Fruit fly (Drosophila melanogaster): Measurements from ENCODE around the gene fabp.

fabp gene

dm6 chr3R:11568873-11569450 is 2.1 kb upstream of the fabp start, which contains the start of gene Mrp4 (continued):
- TF ChIP-seq CG8924 (tag; optimal IDR thresholded peaks at IDR 0.05): peak; percentile 27
- no peak for TF ChIP-seq CG16863 (GFP tag; optimal IDR thresholded peaks at IDR 0.05)
- TF ChIP-seq CG3407 (GFP tag; optimal IDR thresholded peaks at IDR 0.05): peak; percentile 48
- peak; percentile 82 for TF ChIP-seq wek (GFP tag; optimal IDR thresholded peaks at IDR 0.05)
- TF ChIP-seq CG12659 (GFP tag; optimal IDR thresholded peaks at IDR 0.05): no peak
- TF ChIP-seq grn (GFP tag; optimal IDR thresholded peaks at IDR 0.05): peak; percentile 96
- peak; percentile 16 for TF ChIP-seq CG17359 (tag; optimal IDR thresholded peaks at IDR 0.05)
- peak; percentile 48 for TF ChIP-seq sqz (GFP tag; optimal IDR thresholded peaks at IDR 0.05)
- TF ChIP-seq Atf-2 (GFP tag; optimal IDR thresholded peaks at IDR 0.05): no peak
- TF ChIP-seq toy (GFP tag; IDR thresholded peaks at IDR 0.05): no peak
- peak; percentile 66 for TF ChIP-seq CG13287 (GFP tag; IDR thresholded peaks at IDR 0.05; ENCODE audit: partially characterized antibody)
- no peak for TF ChIP-seq CG3065 (GFP tag; optimal IDR thresholded peaks at IDR 0.05)
- peak; percentile 8 for TF ChIP-seq CG1233 (GFP tag; optimal IDR thresholded peaks at IDR 0.05)
- TF ChIP-seq cg (GFP tag; optimal IDR thresholded peaks at IDR 0.05): no peak
- TF ChIP-seq Chrac-16 (GFP tag; optimal IDR thresholded peaks at IDR 0.05): no peak
- no peak for TF ChIP-seq TFAM (GFP tag; optimal IDR thresholded peaks at IDR 0.05)
- peak; percentile 56 for TF ChIP-seq slbo (GFP tag; IDR thresholded peaks at IDR 0.05)
- TF ChIP-seq Hey (tag; optimal IDR thresholded peaks at IDR 0.05): peak; percentile 49
- TF ChIP-seq ara (GFP tag; IDR thresholded peaks at IDR 0.05): no peak
- TF ChIP-seq sna (GFP tag; IDR thresholded peaks at IDR 0.05; ENCODE audit: partially characterized antibody): peak; percentile 66
- peak; percentile 31; the same call in 1 of the 2 replicates for TF ChIP-seq Dref (GFP tag; IDR thresholded peaks at IDR 0.05)
- TF ChIP-seq Rx (GFP tag; IDR thresholded peaks at IDR 0.05): no peak
- TF ChIP-seq Elba2 (GFP tag; optimal IDR thresholded peaks at IDR 0.05): no peak
- TF ChIP-seq CG13894 (tag; optimal IDR thresholded peaks at IDR 0.05): peak; percentile 29
- TF ChIP-seq gcm (GFP tag; optimal IDR thresholded peaks at IDR 0.05): peak; percentile 76
- peak; percentile 41; the same call in 1 of the 3 replicates for TF ChIP-seq ase (GFP tag; IDR thresholded peaks at IDR 0.05)
- TF ChIP-seq tll (GFP tag; optimal IDR thresholded peaks at IDR 0.05): no peak
- TF ChIP-seq CHES-1-like (GFP tag; optimal IDR thresholded peaks at IDR 0.05): no peak
- TF ChIP-seq Ravus (GFP tag; IDR thresholded peaks at IDR 0.05): no peak
- no peak for TF ChIP-seq esg (GFP tag; conservative IDR thresholded peaks at IDR 0.05)
- TF ChIP-seq E2f2 (GFP tag; IDR thresholded peaks at IDR 0.05): peak; percentile 31; the same call in 1 of the 2 replicates
- peak; percentile 58 for TF ChIP-seq CG11247 (GFP tag; IDR thresholded peaks at IDR 0.05)
- TF ChIP-seq CG6791 (GFP tag; IDR thresholded peaks at IDR 0.05; ENCODE audit: partially characterized antibody): no peak; the same call in 2 of the 3 replicates
- TF ChIP-seq chn (GFP tag; optimal IDR thresholded peaks at IDR 0.05): no peak
- TF ChIP-seq sug (tag; optimal IDR thresholded peaks at IDR 0.05): peak; percentile 38
- TF ChIP-seq Ptx1 (GFP tag; IDR thresholded peaks at IDR 0.05): no peak
- no peak for TF ChIP-seq CG10959 (GFP tag; IDR thresholded peaks at IDR 0.05)
- TF ChIP-seq NfI (GFP tag; optimal IDR thresholded peaks at IDR 0.05): no peak
- no peak for TF ChIP-seq CG7839 (tag; optimal IDR thresholded peaks at IDR 0.05)
- peak; percentile 38 for TF ChIP-seq CG13424 (tag; optimal IDR thresholded peaks at IDR 0.05)
- TF ChIP-seq CG1602 (GFP tag; optimal IDR thresholded peaks at IDR 0.05): no peak
- TF ChIP-seq H2.0 (GFP tag; IDR thresholded peaks at IDR 0.05): no peak
- TF ChIP-seq Six4 (GFP tag; optimal IDR thresholded peaks at IDR 0.05): no peak
- TF ChIP-seq kah (GFP tag; optimal IDR thresholded peaks at IDR 0.05): peak; percentile 49
- no peak for TF ChIP-seq phol (tag; optimal IDR thresholded peaks at IDR 0.05)
- no peak for TF ChIP-seq Sox100B (GFP tag; optimal IDR thresholded peaks at IDR 0.05)
- no peak for TF ChIP-seq pita (GFP tag; optimal IDR thresholded peaks at IDR 0.05)
- TF ChIP-seq Hr3 (GFP tag; optimal IDR thresholded peaks at IDR 0.05): no peak
- peak; percentile 7 for TF ChIP-seq mam (GFP tag; optimal IDR thresholded peaks at IDR 0.05)
- peak; percentile 100 for TF ChIP-seq CG3163 (GFP tag; optimal IDR thresholded peaks at IDR 0.05)
